Worm (Caenorhabditis elegans) whole organism, young adult: Measurements from ENCODE around the gene str-182.
A peak's percentile ranks its signal among the peaks of the same experiment; 100 is the strongest.

ENCODE experiments used
- F22D6.2 ChIP-seq: sonication (generic microtip); optimal IDR thresholded peaks from 2 replicates; lab custom pipeline; 2016; ENCODE audit warnings: mild to moderate bottlenecking, missing genetic modification characterization, missing compliant biosample characterization
- F33H1.4 ChIP-seq: fragments of 200-800 bp; sonication (Bioruptor generic); IDR thresholded peaks from 2 replicates; pipeline ENCODE4 v1.3.6; 2022; ENCODE audit warnings: missing genetic modification reagents, missing genetic modification characterization, missing compliant biosample characterization
- F55B11.4 ChIP-seq: sonication (generic microtip); optimal IDR thresholded peaks from 2 replicates; lab custom pipeline; 2016; ENCODE audit warnings: missing compliant biosample characterization, missing genetic modification characterization, borderline replicate concordance; ENCODE audit not compliant: insufficient read depth
- K12H6.12 ChIP-seq: fragments of 200-800 bp; sonication (Bioruptor generic); optimal IDR thresholded peaks from 2 replicates; lab custom pipeline; 2018; ENCODE audit warnings: mild to moderate bottlenecking, missing genetic modification characterization, missing compliant biosample characterization
- T07F8.4 ChIP-seq: sonication (generic microtip); optimal IDR thresholded peaks from 2 replicates; lab custom pipeline; 2016; ENCODE audit warnings: mild to moderate bottlenecking, missing genetic modification characterization, moderate library complexity, missing compliant biosample characterization
- T26A5.8 ChIP-seq: sonication (generic microtip); optimal IDR thresholded peaks from 2 replicates; lab custom pipeline; 2016; ENCODE audit warnings: missing genetic modification characterization, missing compliant biosample characterization
- Y67H2A.10 ChIP-seq: fragments of 200-800 bp; sonication (Bioruptor generic); conservative IDR thresholded peaks from 2 replicates; pipeline ENCODE4 v1.3.6; 2022; ENCODE audit warnings: missing genetic modification reagents, missing genetic modification characterization, missing compliant biosample characterization
- Y95B8A.8 ChIP-seq: fragments of 200-800 bp; sonication (Bioruptor generic); IDR thresholded peaks from 2 replicates; pipeline ENCODE4 v1.3.6; 2022; ENCODE audit warnings: missing genetic modification reagents, missing genetic modification characterization, missing compliant biosample characterization
- ZK185.1 ChIP-seq: sonication (generic microtip); optimal IDR thresholded peaks from 2 replicates; lab custom pipeline; 2016; ENCODE audit warnings: mild to moderate bottlenecking, missing genetic modification characterization, missing compliant biosample characterization; ENCODE audit not compliant: poor library complexity, severe bottlenecking
- attf-5 ChIP-seq: fragments of 200-800 bp; sonication (Bioruptor generic); optimal IDR thresholded peaks from 2 replicates; lab custom pipeline; 2018; ENCODE audit warnings: mild to moderate bottlenecking, missing genetic modification characterization, missing compliant biosample characterization
- bed-2 ChIP-seq: fragments of 200-800 bp; sonication (Bioruptor generic); IDR thresholded peaks from 2 replicates; pipeline ENCODE4 v1.3.6; 2022; ENCODE audit warnings: missing genetic modification reagents, missing genetic modification characterization, missing compliant biosample characterization
- ccch-3 ChIP-seq: fragments of 200-800 bp; sonication (Bioruptor generic); optimal IDR thresholded peaks from 2 replicates; lab custom pipeline; 2018; ENCODE audit warnings: mild to moderate bottlenecking, missing genetic modification characterization, missing compliant biosample characterization
- cebp-1 ChIP-seq, 2 experiments: fragments of 200-800 bp in 1 of 2; sonication (Bioruptor generic) in 1 of 2; sonication (generic microtip) in 1 of 2; IDR thresholded peaks in 1 of 2; optimal IDR thresholded peaks in 1 of 2; 2 replicates each; pipeline versions ENCODE4 v1.3.6 to Lab custom; 2017 to 2022; ENCODE audit warnings: missing compliant biosample characterization in 2 of 2, missing genetic modification characterization in 2 of 2, mild to moderate bottlenecking in 1 of 2, missing genetic modification reagents in 1 of 2, moderate library complexity in 1 of 2
- cebp-2 ChIP-seq: fragments of 200-800 bp; sonication (Bioruptor generic); IDR thresholded peaks from 2 replicates; pipeline ENCODE4 v1.3.6; 2022; ENCODE audit warnings: missing genetic modification characterization, missing compliant biosample characterization
- ceh-100 ChIP-seq: fragments of 200-800 bp; sonication (Bioruptor generic); IDR thresholded peaks from 2 replicates; pipeline ENCODE4 v1.3.6; 2022; ENCODE audit warnings: missing genetic modification reagents, missing genetic modification characterization, missing compliant biosample characterization
- ceh-27 ChIP-seq: fragments of 200-800 bp; sonication (Bioruptor generic); optimal IDR thresholded peaks from 2 replicates; lab custom pipeline; 2018; ENCODE audit warnings: mild to moderate bottlenecking, missing genetic modification characterization, moderate library complexity, missing compliant biosample characterization
- dox-1 ChIP-seq: fragments of 200-800 bp; sonication (Bioruptor generic); IDR thresholded peaks from 2 replicates; pipeline ENCODE4 v1.3.6; 2022; ENCODE audit warnings: missing genetic modification reagents, missing genetic modification characterization, missing compliant biosample characterization
- efl-1 ChIP-seq: fragments of 150-350 bp; optimal IDR thresholded peaks from 2 replicates; lab custom pipeline; 2014; ENCODE audit warnings: missing biosample characterization, missing genetic modification reagents, missing genetic modification characterization
- egl-44 ChIP-seq: fragments of 200-800 bp; sonication (Bioruptor generic); IDR thresholded peaks from 2 replicates; pipeline ENCODE4 v1.3.6; 2022; ENCODE audit warnings: missing genetic modification reagents, missing genetic modification characterization, missing compliant biosample characterization
- ekl-4 ChIP-seq: fragments of 200-800 bp; sonication (Bioruptor generic); IDR thresholded peaks from 2 replicates; pipeline ENCODE4 v1.3.6; 2022; ENCODE audit warnings: missing genetic modification reagents, missing genetic modification characterization, missing compliant biosample characterization
- him-1 ChIP-seq: sonication (generic microtip); optimal IDR thresholded peaks from 2 replicates; lab custom pipeline; 2016; ENCODE audit warnings: missing genotype, missing genetic modification reagents, missing genetic modification characterization, missing compliant biosample characterization
- hlh-26 ChIP-seq: fragments of 200-800 bp; sonication (Bioruptor generic); conservative IDR thresholded peaks from 2 replicates; pipeline ENCODE4 v1.3.6; 2022; ENCODE audit warnings: missing genetic modification reagents, missing genetic modification characterization, missing compliant biosample characterization
- hmg-1.2 ChIP-seq: fragments of 200-800 bp; sonication (Bioruptor generic); IDR thresholded peaks from 2 replicates; pipeline ENCODE4 v1.3.6; 2022; ENCODE audit warnings: missing genetic modification reagents, missing genetic modification characterization, missing compliant biosample characterization
- let-607 ChIP-seq, 2 experiments: fragments of 200-800 bp in 1 of 2; sonication (Bioruptor generic) in 1 of 2; sonication (generic microtip) in 1 of 2; optimal IDR thresholded peaks; 2 replicates each; lab custom pipeline; 2016 to 2018; ENCODE audit warnings: mild to moderate bottlenecking in 2 of 2, missing compliant biosample characterization in 2 of 2, missing genetic modification characterization in 2 of 2, moderate library complexity in 2 of 2, missing genotype in 1 of 2
- lin-26 ChIP-seq: fragments of 200-800 bp; sonication (Bioruptor generic); IDR thresholded peaks from 2 replicates; pipeline ENCODE4 v1.3.6; 2022; ENCODE audit warnings: missing genetic modification reagents, missing genetic modification characterization, missing compliant biosample characterization
- lsl-1 ChIP-seq: fragments of 200-800 bp; sonication (Bioruptor generic); optimal IDR thresholded peaks from 2 replicates; lab custom pipeline; 2018; ENCODE audit warnings: mild to moderate bottlenecking, missing genetic modification characterization, moderate library complexity, missing compliant biosample characterization
- lsy-27 ChIP-seq: sonication (generic microtip); optimal IDR thresholded peaks from 2 replicates; lab custom pipeline; 2017; ENCODE audit warnings: missing genetic modification characterization, mild to moderate bottlenecking, missing compliant biosample characterization, antibody characterized with exemption, missing genotype, borderline replicate concordance; ENCODE audit not compliant: insufficient read depth
- madf-10 ChIP-seq: sonication (generic microtip); optimal IDR thresholded peaks from 2 replicates; lab custom pipeline; 2016; ENCODE audit warnings: mild to moderate bottlenecking, missing genetic modification characterization, missing compliant biosample characterization
- mes-4 ChIP-seq: sonication (generic microtip); optimal IDR thresholded peaks from 2 replicates; lab custom pipeline; 2016; ENCODE audit warnings: missing genotype, missing genetic modification characterization, missing compliant biosample characterization
- nfya-2 ChIP-seq: fragments of 200-800 bp; sonication (Bioruptor generic); IDR thresholded peaks from 2 replicates; pipeline ENCODE4 v1.3.6; 2022; ENCODE audit warnings: missing genetic modification reagents, missing genetic modification characterization, missing compliant biosample characterization
- nfyb-1 ChIP-seq: fragments of 200-800 bp; sonication (Bioruptor generic); IDR thresholded peaks from 2 replicates; pipeline ENCODE4 v1.3.6; 2022; ENCODE audit warnings: missing genetic modification reagents, missing genetic modification characterization, missing compliant biosample characterization
- nhr-80 ChIP-seq: sonication (generic microtip); optimal IDR thresholded peaks from 2 replicates; lab custom pipeline; 2016; ENCODE audit warnings: missing genetic modification characterization, missing compliant biosample characterization
- repo-1 ChIP-seq: sonication (generic microtip); optimal IDR thresholded peaks from 2 replicates; lab custom pipeline; 2017; ENCODE audit warnings: mild to moderate bottlenecking, missing genetic modification characterization, missing compliant biosample characterization
- sdz-38 ChIP-seq: sonication (generic microtip); optimal IDR thresholded peaks from 2 replicates; lab custom pipeline; 2016; ENCODE audit warnings: missing genotype, missing genetic modification characterization, missing compliant biosample characterization
- snpc-1.1 ChIP-seq: sonication (generic microtip); optimal IDR thresholded peaks from 2 replicates; lab custom pipeline; 2017; ENCODE audit warnings: missing genetic modification characterization, mild to moderate bottlenecking, missing compliant biosample characterization, antibody characterized with exemption, moderate library complexity, missing genotype, missing genetic modification reagents; ENCODE audit not compliant: insufficient read depth
- snpc-3.4 ChIP-seq: sonication (generic microtip); optimal IDR thresholded peaks from 2 replicates; lab custom pipeline; 2017; ENCODE audit warnings: missing genetic modification characterization, mild to moderate bottlenecking, missing compliant biosample characterization, antibody characterized with exemption, moderate library complexity, missing genotype, missing genetic modification reagents
- somi-1 ChIP-seq: fragments of 200-800 bp; sonication (Bioruptor generic); optimal IDR thresholded peaks from 2 replicates; lab custom pipeline; 2018; ENCODE audit warnings: mild to moderate bottlenecking, missing genetic modification characterization, missing compliant biosample characterization
- tlf-1 ChIP-seq: fragments of 200-800 bp; sonication (Bioruptor generic); optimal IDR thresholded peaks from 2 replicates; lab custom pipeline; 2018; ENCODE audit warnings: mild to moderate bottlenecking, missing genetic modification characterization, missing compliant biosample characterization
- unc-62 ChIP-seq: fragments of 150-350 bp; optimal IDR thresholded peaks from 2 replicates; lab custom pipeline; 2014; ENCODE audit warnings: missing biosample characterization, missing genetic modification reagents, missing genetic modification characterization
- ztf-3 ChIP-seq: fragments of 200-800 bp; sonication (Bioruptor generic); optimal IDR thresholded peaks from 2 replicates; lab custom pipeline; 2018; ENCODE audit warnings: mild to moderate bottlenecking, missing genetic modification characterization, missing compliant biosample characterization

Gene str-182

DNA sequence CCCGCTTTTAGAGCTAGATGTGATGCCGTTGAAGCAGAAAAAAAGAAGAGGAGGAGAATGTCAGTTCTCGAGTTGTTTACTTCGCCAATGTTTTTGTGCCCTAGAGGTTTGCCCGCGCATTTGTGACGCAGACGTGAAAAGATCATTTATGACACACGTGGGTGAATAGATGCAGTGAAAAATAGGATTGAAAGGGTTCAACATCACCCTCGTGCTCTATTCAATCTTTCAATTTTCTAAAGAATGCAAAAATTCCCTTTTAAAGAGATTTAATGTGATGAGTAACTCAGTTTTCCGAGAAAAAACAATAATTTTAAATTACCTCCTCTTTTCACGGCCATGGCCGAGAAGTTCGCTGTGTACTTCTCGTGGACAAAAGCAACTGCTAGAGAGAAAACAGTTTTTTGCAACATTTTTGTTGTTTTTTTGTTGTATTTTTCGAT lies 13.2 kb upstream of the str-182 start (continued):
- TF ChIP-seq efl-1 (GFP tag; lab: Kevin White, UChicago) (peak; percentile 61), tlf-1 (GFP tag; lab: Kevin White, UChicago) (no peak), ekl-4 (GFP tag; lab: Robert Waterston, UW) (no peak), ceh-27 (GFP tag; lab: Kevin White, UChicago) (no peak), him-1 (tag; lab: Kevin White, UChicago) (no peak), madf-10 (tag; lab: Kevin White, UChicago) (no peak), ZK185.1 (tag; lab: Kevin White, UChicago) (no peak), mes-4 (tag; lab: Kevin White, UChicago) (no peak), hmg-1.2 (GFP tag; lab: Robert Waterston, UW) (peak; percentile 24; the same call in 1 of the 2 replicates), T26A5.8 (no peak)

- no peak for TF ChIP-seq cebp-1 (GFP tag; IDR thresholded peaks at IDR 0.05; lab: Robert Waterston, UW)
- TF ChIP-seq cebp-1 (tag; optimal IDR thresholded peaks at IDR 0.05; lab: Kevin White, UChicago) = peak; percentile 34
- peak; percentile 91 for TF ChIP-seq unc-62 (GFP tag; lab: Kevin White, UChicago)
- TF ChIP-seq let-607 (tag; optimal IDR thresholded peaks at IDR 0.05; lab: Kevin White, UChicago) = no peak
Measured at ce11 chrV:10245615-10246014, 12.4 kb upstream of the str-182 start.

- peak; percentile 61 for TF ChIP-seq nhr-80 (tag; lab: Kevin White, UChicago)
- no peak for TF ChIP-seq lin-26 (GFP tag; lab: Robert Waterston, UW)
- TF ChIP-seq hlh-26 = no peak
- no peak for TF ChIP-seq Y67H2A.10 (GFP tag; lab: Robert Waterston, UW)
Measured at ce11 chrV:10244018-10244720, 10.9 kb upstream of the str-182 start.

ce11 chrV:10243105-10243504 lies 9.9 kb upstream of the str-182 start, which contains the start of gene C12D8.9:
C12D8.9 (minus strand) TSS chrV:10243205.
- TF ChIP-seq snpc-3.4 (tag; lab: Kevin White, UChicago) (no peak), hlh-26 (no peak), lsl-1 (GFP tag; lab: Kevin White, UChicago) (no peak), nfyb-1 (no peak), dox-1 (GFP tag; lab: Robert Waterston, UW) (no peak), attf-5 (GFP tag; lab: Kevin White, UChicago) (no peak), T07F8.4 (tag; lab: Kevin White, UChicago) (no peak), hmg-1.2 (GFP tag; lab: Robert Waterston, UW) (no peak), nfya-2 (GFP tag; lab: Robert Waterston, UW) (no peak), ceh-100 (no peak), F33H1.4 (GFP tag; lab: Robert Waterston, UW) (no peak), F22D6.2 (no peak), K12H6.12 (no peak), somi-1 (no peak)

DNA sequence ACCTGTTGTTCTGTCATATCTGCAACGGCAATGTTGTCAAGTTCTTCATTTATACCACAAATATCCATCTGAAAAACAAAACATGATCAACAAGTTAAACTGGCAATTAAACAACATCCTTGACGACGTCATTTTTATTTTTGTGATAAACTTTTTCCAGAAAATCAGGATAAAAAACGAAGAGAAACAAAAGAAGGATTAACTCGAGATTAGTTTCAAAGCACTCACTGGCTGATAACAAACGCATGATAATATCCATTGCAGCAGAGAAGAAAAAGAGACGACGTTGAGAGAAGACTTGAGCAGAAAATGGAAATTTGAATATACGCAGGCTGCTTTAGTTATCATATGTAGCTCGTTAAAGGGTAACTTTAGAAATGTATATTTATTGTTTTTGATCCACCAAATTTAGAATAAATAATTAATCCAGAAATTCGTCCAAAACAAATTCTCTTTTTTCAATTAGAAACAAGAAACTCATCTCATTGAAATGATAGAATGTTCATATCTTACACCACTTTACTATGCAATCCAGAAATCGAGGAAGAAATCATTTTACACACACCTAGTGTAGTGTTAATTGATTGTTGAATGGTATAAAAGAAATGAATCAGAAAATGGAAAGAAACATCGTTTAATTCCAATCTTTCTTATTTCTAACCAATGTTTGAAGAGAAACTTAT lies 8.0 kb upstream of the str-182 start, which contains the start of the genes C12D8.21 and col-148:
Gene C12D8.21 (minus strand): TSS at position 68 of the 683 bp plus-strand sequence.
Gene col-148 (plus strand): TSS at position 633 of the 683 bp plus-strand sequence.
- TF ChIP-seq F55B11.4 (tag; lab: Kevin White, UChicago) (no peak), snpc-1.1 (no peak), Y95B8A.8 (GFP tag; lab: Robert Waterston, UW) (no peak), ccch-3 (GFP tag; lab: Kevin White, UChicago) (no peak), egl-44 (GFP tag; lab: Robert Waterston, UW) (no peak), lsy-27 (tag; lab: Kevin White, UChicago) (no peak), nfya-2 (GFP tag; lab: Robert Waterston, UW) (no peak), bed-2 (GFP tag; lab: Robert Waterston, UW) (no peak), sdz-38 (no peak), ztf-3 (GFP tag; lab: Kevin White, UChicago) (no peak), cebp-2 (GFP tag; lab: Robert Waterston, UW) (no peak), repo-1 (tag; lab: Kevin White, UChicago) (no peak)
